Fruit fly (Drosophila melanogaster) Kc167 (cell line): ENCODE results near the gene eIF4E1.

Experiments used
- Myc ChIP-seq: fragments of >200 bp; optimal IDR thresholded peaks from 2 replicates; lab custom pipeline; 2017; ENCODE audit warnings: missing external identifiers
- h ChIP-seq: fragments of >200 bp; optimal IDR thresholded peaks from 3 replicates; lab custom pipeline; 2018; ENCODE audit warnings: missing external identifiers
- psq ChIP-seq: fragments of >200 bp; optimal IDR thresholded peaks from 2 replicates; lab custom pipeline; 2017; ENCODE audit warnings: missing external identifiers
- ttk ChIP-seq: sonication (Bioruptor generic); optimal IDR thresholded peaks from 2 replicates; lab custom pipeline; 2017; ENCODE audit warnings: missing external identifiers

DNA sequence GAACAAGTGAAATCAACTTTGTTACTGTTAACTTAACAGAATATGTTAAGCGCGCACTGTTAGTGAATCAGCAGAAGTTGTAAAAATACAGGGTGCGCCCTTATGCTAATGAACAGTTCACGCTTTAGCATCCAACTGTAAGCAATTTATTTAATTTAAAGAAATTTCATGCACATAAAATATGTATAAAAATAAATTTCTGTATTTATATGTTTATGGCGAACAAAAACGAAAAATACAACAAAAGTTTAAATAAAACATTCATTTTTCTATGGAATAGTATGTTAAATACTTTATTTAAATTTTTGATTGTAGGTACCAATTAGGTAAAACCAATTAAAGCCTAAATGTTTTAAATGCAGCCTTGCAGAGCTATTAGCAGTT, 22.3 kb upstream of the eIF4E1 start:
- no peak for TF ChIP-seq h (lab: Kevin White, UChicago)
- no peak for TF ChIP-seq Myc (lab: Kevin White, UChicago)
- TF ChIP-seq psq (lab: Kevin White, UChicago) = no peak
- TF ChIP-seq ttk (lab: Kevin White, UChicago) = no peak
